Worm (Caenorhabditis elegans) whole organism, mixed stage, embryonic: ENCODE measurements around the gene lec-4.

ENCODE experiments used
- M03D4.4 ChIP-seq: sonication (generic microtip); optimal IDR thresholded peaks from 2 replicates; lab custom pipeline; 2017; ENCODE audit warnings: mild to moderate bottlenecking, missing genetic modification characterization, missing compliant biosample characterization
- ces-1 ChIP-seq: fragments of 150-350 bp; optimal IDR thresholded peaks from 2 replicates; lab custom pipeline; 2014; ENCODE audit warnings: missing biosample characterization, missing genetic modification reagents, missing genetic modification characterization
- cnd-1 ChIP-seq: fragments of 200-800 bp; sonication (Bioruptor generic); optimal IDR thresholded peaks from 2 replicates; lab custom pipeline; 2018; ENCODE audit warnings: mild to moderate bottlenecking, missing genetic modification characterization, missing compliant biosample characterization
- drap-1 ChIP-seq: fragments of 200-800 bp; sonication (Bioruptor generic); optimal IDR thresholded peaks from 3 replicates; lab custom pipeline; 2018; ENCODE audit warnings: mild to moderate bottlenecking, missing genetic modification characterization, missing compliant biosample characterization
- elt-3 ChIP-seq: fragments of 150-350 bp; optimal IDR thresholded peaks from 2 replicates; lab custom pipeline; 2014; ENCODE audit warnings: missing biosample characterization, missing genetic modification characterization
- lin-13 ChIP-seq: fragments of 150-350 bp; optimal IDR thresholded peaks from 2 replicates; lab custom pipeline; 2014; ENCODE audit warnings: missing biosample characterization, missing genetic modification characterization
- lsy-2 ChIP-seq: fragments of 150-350 bp; optimal IDR thresholded peaks from 2 replicates; lab custom pipeline; 2014; ENCODE audit warnings: missing biosample characterization, missing genetic modification characterization
- nhr-12 ChIP-seq: fragments of 150-350 bp; optimal IDR thresholded peaks from 2 replicates; lab custom pipeline; 2014; ENCODE audit warnings: missing biosample characterization, missing genetic modification characterization
- nhr-28 ChIP-seq: fragments of 150-350 bp; optimal IDR thresholded peaks from 2 replicates; lab custom pipeline; 2014; ENCODE audit warnings: missing biosample characterization, missing genetic modification characterization
- pha-4 ChIP-seq: fragments of 150-350 bp; optimal IDR thresholded peaks from 2 replicates; lab custom pipeline; 2018; ENCODE audit warnings: missing biosample characterization, missing genetic modification reagents, missing genetic modification characterization
- tbx-8 ChIP-seq: fragments of 200-800 bp; sonication (Bioruptor generic); optimal IDR thresholded peaks from 2 replicates; lab custom pipeline; 2018; ENCODE audit warnings: mild to moderate bottlenecking, missing genetic modification characterization, moderate library complexity, missing compliant biosample characterization
- unc-62 ChIP-seq: fragments of 150-350 bp; optimal IDR thresholded peaks from 2 replicates; lab custom pipeline; 2014; ENCODE audit warnings: missing biosample characterization, missing genetic modification reagents, missing genetic modification characterization

ce11 chrIII:3729520-3729919 lies 43.6 kb downstream of the lec-4 start, which contains the start of gene F34D10.9:
- no peak for TF ChIP-seq unc-62 (GFP tag; lab: Kevin White, UChicago)
- no peak for TF ChIP-seq nhr-28
- TF ChIP-seq elt-3 = no peak
- TF ChIP-seq ces-1 (GFP tag; lab: Kevin White, UChicago) = no peak
- no peak for TF ChIP-seq cnd-1
- no peak for TF ChIP-seq M03D4.4 (tag; lab: Kevin White, UChicago)
- TF ChIP-seq tbx-8 = no peak
- no peak for TF ChIP-seq drap-1
- no peak for TF ChIP-seq pha-4 (tag; lab: Kevin White, UChicago)
- no peak for TF ChIP-seq nhr-12
- no peak for TF ChIP-seq lin-13 (tag; lab: Kevin White, UChicago)
- TF ChIP-seq lsy-2 (tag; lab: Kevin White, UChicago) = no peak
